Worm (Caenorhabditis elegans): ENCODE data around the gene C55B6.7.
A peak's percentile ranks its signal among the peaks of the same experiment; 100 is the strongest.

The C55B6.7 gene

DNA sequence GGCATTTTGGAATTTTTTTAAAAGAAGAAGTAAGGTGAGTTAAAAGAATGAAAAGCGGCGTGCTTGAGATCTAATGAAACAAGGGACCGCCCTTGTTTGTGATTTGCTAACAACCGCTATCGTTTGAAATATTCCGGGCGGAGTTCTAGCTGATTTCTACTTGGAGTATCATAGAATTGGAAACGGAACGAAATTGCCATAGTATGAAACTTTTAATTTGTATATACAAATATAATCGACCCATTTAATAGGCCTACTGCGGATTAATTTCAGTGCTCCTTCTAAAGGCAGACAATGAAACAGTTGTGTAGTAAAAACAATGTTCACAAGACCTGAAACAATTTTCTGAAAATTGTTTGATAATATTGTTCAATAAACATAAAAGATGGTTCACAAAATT, at the start of gene C55B6.7:
TSS of gene C55B6.7 (minus strand) at position 101 of the 400 bp plus-strand sequence.
- TF ChIP-seq W03F9.2 (tag; optimal IDR thresholded peaks at IDR 0.05) (no peak), him-1 (tag; optimal IDR thresholded peaks at IDR 0.05) (no peak), dao-5 (tag; optimal IDR thresholded peaks at IDR 0.05) (no peak)

DNA sequence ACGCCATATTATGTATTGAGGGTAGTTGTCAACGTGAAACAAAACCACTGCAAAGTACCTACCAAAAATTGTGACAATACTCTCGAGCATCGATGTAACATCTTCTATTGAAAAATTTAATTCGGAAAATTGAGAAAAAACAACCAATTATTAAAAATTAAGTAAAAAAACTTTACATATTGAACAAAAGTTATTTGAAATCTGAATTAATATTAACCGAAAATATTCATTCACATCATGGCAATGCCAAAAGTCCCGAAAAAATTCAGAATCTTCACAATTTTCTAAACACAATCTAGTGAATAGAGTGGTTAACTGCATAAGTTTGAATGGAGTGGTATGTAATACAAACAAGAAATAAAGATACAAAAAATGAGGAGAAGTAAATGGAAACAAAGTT, 46.8 kb upstream of the C55B6.7 start, which contains the start of gene F46H5.3:
TSS of gene F46H5.3 (minus strand) at position 101 of the 400 bp plus-strand sequence.
- TF ChIP-seq dao-5 (tag; optimal IDR thresholded peaks at IDR 0.05), result no peak
- no peak for TF ChIP-seq him-1 (tag; optimal IDR thresholded peaks at IDR 0.05)
- TF ChIP-seq W03F9.2 (tag; optimal IDR thresholded peaks at IDR 0.05), result no peak

DNA sequence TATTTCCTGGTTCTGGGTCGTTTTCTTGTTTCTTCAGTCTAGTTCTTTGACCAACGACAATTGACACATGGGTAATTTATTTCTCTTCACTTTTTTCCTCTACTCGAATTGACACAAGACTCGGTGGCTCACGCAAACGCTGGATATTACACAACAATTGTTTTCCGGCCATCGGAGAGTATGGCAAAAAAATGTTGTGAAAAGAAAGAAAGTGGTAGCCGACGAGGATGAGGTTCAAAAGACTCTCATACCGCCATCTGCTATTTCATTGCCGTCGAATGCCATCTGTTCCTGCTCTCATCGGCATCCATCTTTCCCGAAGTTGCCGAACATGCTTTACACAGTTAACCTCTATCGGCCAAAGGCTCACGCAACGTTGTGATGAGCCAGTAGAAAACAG, 44.9 kb upstream of the C55B6.7 start:
- TF ChIP-seq him-1 (tag; optimal IDR thresholded peaks at IDR 0.05) (no peak), W03F9.2 (tag; optimal IDR thresholded peaks at IDR 0.05) (no peak)

ce11 chrX:7234723-7235203, 43.0 kb upstream of the C55B6.7 start:
- TF ChIP-seq W03F9.2 (tag; optimal IDR thresholded peaks at IDR 0.05) (no peak), dao-5 (tag; optimal IDR thresholded peaks at IDR 0.05) (no peak), him-1 (tag; optimal IDR thresholded peaks at IDR 0.05) (peak; percentile 81)

DNA sequence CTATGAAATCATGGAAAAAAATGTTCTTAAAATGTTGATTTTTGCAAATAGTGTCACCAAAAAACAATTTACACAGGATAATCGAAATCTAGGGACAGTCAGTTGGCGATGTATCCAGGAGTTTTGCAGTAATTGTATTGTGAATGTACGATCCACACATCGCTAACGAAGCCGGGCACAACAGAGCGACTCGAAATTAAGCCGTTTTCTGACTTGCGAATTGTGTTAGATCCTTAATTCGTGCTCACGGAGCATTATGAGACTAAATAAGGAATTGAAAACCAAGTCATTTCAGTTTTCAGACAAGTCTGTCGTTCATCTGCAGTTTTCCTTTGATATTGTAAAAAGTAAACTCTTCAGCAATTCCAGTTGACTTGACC, 42.3 kb upstream of the C55B6.7 start:
- TF ChIP-seq dao-5 (tag; optimal IDR thresholded peaks at IDR 0.05) (no peak), him-1 (tag; optimal IDR thresholded peaks at IDR 0.05) (no peak), W03F9.2 (tag; optimal IDR thresholded peaks at IDR 0.05) (no peak)

ce11 chrX:7233127-7234073, 41.6 kb upstream of the C55B6.7 start:
- no peak for TF ChIP-seq dao-5 (tag; optimal IDR thresholded peaks at IDR 0.05)
- TF ChIP-seq him-1 (tag; optimal IDR thresholded peaks at IDR 0.05), result no peak
- TF ChIP-seq W03F9.2 (tag; optimal IDR thresholded peaks at IDR 0.05), result no peak

DNA sequence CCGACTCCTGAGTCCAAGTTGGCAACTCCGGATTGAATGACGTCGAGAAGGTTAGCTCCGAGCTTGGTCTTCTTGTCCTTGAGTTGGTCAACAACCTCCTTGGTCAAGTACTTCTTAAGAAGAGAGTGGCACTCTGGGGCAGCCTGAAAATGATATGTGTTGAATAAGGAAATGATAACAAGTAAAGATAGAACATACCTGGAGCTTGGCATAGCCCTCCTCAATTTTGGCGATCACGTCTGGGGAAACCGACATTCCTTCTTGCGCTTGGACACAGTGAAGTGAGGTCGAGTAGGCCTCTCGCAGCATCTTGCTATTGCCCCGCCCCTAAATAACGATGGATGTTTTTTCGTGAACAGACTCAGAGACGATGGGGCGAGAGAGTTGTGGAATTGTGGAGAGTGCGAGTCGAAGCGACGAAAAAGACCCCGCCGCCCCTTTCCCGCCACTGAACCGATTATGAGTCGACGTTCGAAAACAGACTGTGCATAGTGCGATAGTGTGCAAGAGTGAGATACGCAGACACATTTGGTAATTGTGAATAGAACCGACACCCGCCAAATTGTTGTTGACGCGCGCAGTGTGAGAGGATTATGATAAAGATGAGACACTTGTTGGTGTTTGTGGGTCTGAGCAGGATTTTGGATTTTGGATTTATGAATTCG, 40.5 kb upstream of the C55B6.7 start:
- TF ChIP-seq him-1 (tag; optimal IDR thresholded peaks at IDR 0.05), result peak; percentile 47
- TF ChIP-seq W03F9.2 (tag; optimal IDR thresholded peaks at IDR 0.05), result no peak

ce11 chrX:7230877-7231276, 39.1 kb upstream of the C55B6.7 start:
- no peak for TF ChIP-seq W03F9.2 (tag; optimal IDR thresholded peaks at IDR 0.05)
- no peak for TF ChIP-seq dao-5 (tag; optimal IDR thresholded peaks at IDR 0.05)
- TF ChIP-seq him-1 (tag; optimal IDR thresholded peaks at IDR 0.05), result no peak

DNA sequence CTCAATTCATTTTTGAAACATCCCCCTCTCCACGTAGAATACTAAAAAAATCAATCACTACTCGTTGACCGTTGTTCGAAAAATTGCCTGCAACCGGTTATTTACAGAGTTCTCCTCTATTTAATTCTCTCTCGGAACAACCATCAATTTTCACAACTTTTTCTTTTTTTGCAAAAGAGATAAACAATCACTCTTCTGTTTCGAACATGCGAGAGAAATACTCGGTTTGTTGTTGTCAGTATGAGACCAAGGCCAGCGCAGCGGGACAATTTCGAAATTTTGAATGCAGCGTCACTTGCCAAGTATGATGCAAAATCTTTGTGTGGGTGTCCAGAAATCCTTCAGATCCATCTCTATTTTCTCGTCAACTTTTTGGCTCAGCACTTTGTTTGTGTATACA, 38.5 kb upstream of the C55B6.7 start:
- peak; percentile 6 for TF ChIP-seq him-1 (tag; optimal IDR thresholded peaks at IDR 0.05)
- no peak for TF ChIP-seq W03F9.2 (tag; optimal IDR thresholded peaks at IDR 0.05)

DNA sequence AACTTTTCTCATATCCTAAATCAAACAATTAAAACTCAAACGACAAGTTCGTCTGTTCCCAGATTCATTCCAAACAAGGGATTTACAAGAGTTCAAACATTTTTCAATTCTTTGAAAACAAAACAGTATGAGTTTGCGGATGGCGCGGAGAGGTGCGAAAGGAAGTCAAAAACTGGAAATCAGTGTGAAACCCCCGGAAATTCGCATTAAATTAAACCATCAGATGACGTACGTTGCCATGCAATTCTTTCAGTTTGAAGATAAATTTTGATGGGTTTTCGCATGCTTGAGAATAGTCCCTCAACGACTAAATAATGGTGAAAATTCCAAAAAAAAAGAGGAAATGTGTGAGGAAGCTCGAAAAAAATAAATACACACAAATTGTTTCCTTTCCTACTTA, 37.6 kb upstream of the C55B6.7 start:
- TF ChIP-seq W03F9.2 (tag; optimal IDR thresholded peaks at IDR 0.05) (no peak), dao-5 (tag; optimal IDR thresholded peaks at IDR 0.05) (no peak)

ce11 chrX:7225028-7225427, 33.2 kb upstream of the C55B6.7 start:
- TF ChIP-seq W03F9.2 (tag; optimal IDR thresholded peaks at IDR 0.05) (no peak), dao-5 (tag; optimal IDR thresholded peaks at IDR 0.05) (no peak), him-1 (tag; optimal IDR thresholded peaks at IDR 0.05) (no peak)

ce11 chrX:7224510-7224909, 32.7 kb upstream of the C55B6.7 start:
- TF ChIP-seq dao-5 (tag; optimal IDR thresholded peaks at IDR 0.05) (no peak), him-1 (tag; optimal IDR thresholded peaks at IDR 0.05) (peak; percentile 7)

- TF ChIP-seq dao-5 (tag; optimal IDR thresholded peaks at IDR 0.05), result no peak
- TF ChIP-seq him-1 (tag; optimal IDR thresholded peaks at IDR 0.05), result peak; percentile 49
Observed at ce11 chrX:7222383-7222782, 30.6 kb upstream of the C55B6.7 start.

DNA sequence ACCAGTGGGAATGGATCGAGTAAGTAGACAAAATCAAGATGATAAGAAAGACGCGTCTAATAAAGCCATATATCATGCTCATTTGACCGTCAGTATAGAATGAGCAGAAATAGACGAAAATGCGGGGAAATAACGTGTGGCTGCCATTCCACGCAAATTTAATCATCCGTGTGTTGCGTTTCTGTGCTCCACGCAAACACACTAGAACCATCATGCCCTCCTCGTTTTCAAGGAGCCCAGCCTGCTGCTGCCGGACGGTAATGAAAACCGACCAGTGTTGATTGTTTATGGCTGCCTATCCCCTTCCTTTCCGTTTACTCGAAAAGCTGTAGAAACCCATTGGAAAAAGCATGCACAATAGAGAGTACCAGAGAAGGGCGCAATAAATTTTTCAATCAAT, 28.4 kb upstream of the C55B6.7 start:
- TF ChIP-seq W03F9.2 (tag; optimal IDR thresholded peaks at IDR 0.05), result no peak
- no peak for TF ChIP-seq dao-5 (tag; optimal IDR thresholded peaks at IDR 0.05)
- TF ChIP-seq him-1 (tag; optimal IDR thresholded peaks at IDR 0.05), result no peak

Measured in whole organism, L4/young adult.